Worm (Caenorhabditis elegans): Measurements from ENCODE around the gene inx-2.

The inx-2 gene

ce11 chrX:11290528-11290927 is 6.0 kb downstream of the inx-2 start:
- no peak for TF ChIP-seq med-1 (GFP tag; optimal IDR thresholded peaks at IDR 0.05; ENCODE audit: insufficient read depth)
- TF ChIP-seq klf-2 (GFP tag; conservative IDR thresholded peaks at IDR 0.05), result no peak
- no peak for TF ChIP-seq ztf-29 (GFP tag; IDR thresholded peaks at IDR 0.05)
- no peak for TF ChIP-seq cog-1 (tag; optimal IDR thresholded peaks at IDR 0.05)
- TF ChIP-seq ztf-23 (GFP tag; IDR thresholded peaks at IDR 0.05), result no peak
- TF ChIP-seq flt-1 (GFP tag; IDR thresholded peaks at IDR 0.05), result 0 out of 2 replicates have a peak, but pooled peaks have one; percentile 28
- no peak for TF ChIP-seq ref-1 (GFP tag; conservative IDR thresholded peaks at IDR 0.05)
- TF ChIP-seq T22C8.4 (GFP tag; IDR thresholded peaks at IDR 0.05), result peak; percentile 64

- no peak for TF ChIP-seq ztf-29 (GFP tag; IDR thresholded peaks at IDR 0.05)
- no peak for TF ChIP-seq klf-2 (GFP tag; conservative IDR thresholded peaks at IDR 0.05)
- no peak for TF ChIP-seq med-1 (GFP tag; optimal IDR thresholded peaks at IDR 0.05; ENCODE audit: insufficient read depth)
- no peak for TF ChIP-seq cog-1 (tag; optimal IDR thresholded peaks at IDR 0.05)
- TF ChIP-seq flt-1 (GFP tag; IDR thresholded peaks at IDR 0.05), result no peak
- no peak for TF ChIP-seq ref-1 (GFP tag; conservative IDR thresholded peaks at IDR 0.05)
- no peak for TF ChIP-seq tab-1 (GFP tag; IDR thresholded peaks at IDR 0.05)
- no peak for TF ChIP-seq T22C8.4 (GFP tag; IDR thresholded peaks at IDR 0.05)
- no peak for TF ChIP-seq ztf-23 (GFP tag; IDR thresholded peaks at IDR 0.05)
Measured at ce11 chrX:11289925-11290324, 6.6 kb downstream of the inx-2 start.

DNA sequence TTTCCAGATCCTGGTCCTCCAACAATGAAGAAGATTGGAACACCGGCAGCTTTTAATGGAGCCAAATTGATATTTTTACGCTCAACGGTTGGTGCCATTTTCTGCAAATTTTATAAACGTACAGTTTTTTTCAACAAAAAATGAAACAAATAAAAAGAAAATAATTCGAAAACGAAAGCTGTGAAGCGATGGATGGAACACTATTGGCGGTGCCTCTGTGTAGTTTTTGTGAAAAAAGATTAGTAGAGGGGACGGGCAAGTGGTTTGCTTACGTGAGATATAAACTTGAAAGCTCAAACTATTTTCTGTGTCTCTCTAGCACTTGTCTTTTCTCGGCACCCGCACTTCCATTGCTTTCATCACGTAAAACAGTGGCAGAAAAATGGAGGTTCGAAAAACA is 8.9 kb downstream of the inx-2 start, which contains the start of gene F38B2.4:
Gene F38B2.4, minus strand, starts transcription at position 101 of the 400 bp plus-strand sequence.
- no peak for TF ChIP-seq ztf-29 (GFP tag; IDR thresholded peaks at IDR 0.05)
- no peak for TF ChIP-seq med-1 (GFP tag; optimal IDR thresholded peaks at IDR 0.05; ENCODE audit: insufficient read depth)
- TF ChIP-seq ref-1 (GFP tag; conservative IDR thresholded peaks at IDR 0.05), result no peak
- TF ChIP-seq cog-1 (tag; optimal IDR thresholded peaks at IDR 0.05), result no peak
- TF ChIP-seq flt-1 (GFP tag; IDR thresholded peaks at IDR 0.05), result no peak
- no peak for TF ChIP-seq ztf-23 (GFP tag; IDR thresholded peaks at IDR 0.05)
- TF ChIP-seq T22C8.4 (GFP tag; IDR thresholded peaks at IDR 0.05), result no peak
- no peak for TF ChIP-seq tab-1 (GFP tag; IDR thresholded peaks at IDR 0.05)
- no peak for TF ChIP-seq klf-2 (GFP tag; conservative IDR thresholded peaks at IDR 0.05)

DNA sequence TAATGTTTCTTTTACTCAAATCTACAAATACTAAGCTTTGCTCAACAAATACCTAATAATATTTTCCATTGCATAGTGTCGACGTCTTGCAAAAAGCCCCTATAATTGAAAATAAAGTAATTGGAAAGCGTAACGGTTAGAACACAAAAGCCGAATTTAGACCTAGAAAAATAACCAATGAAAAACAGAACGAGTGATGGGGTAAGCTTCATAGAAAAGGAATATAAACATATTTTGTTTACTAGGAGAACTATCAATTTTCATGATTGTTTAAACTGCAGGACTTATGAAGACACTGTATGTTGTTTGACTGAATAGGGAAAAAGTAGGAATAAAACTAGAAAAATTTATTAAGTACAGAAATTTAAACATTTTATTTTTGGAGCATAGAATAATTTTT is 10.3 kb downstream of the inx-2 start, which contains the start of gene F38B2.3:
Gene F38B2.3, minus strand, starts transcription at position 101 of the 400 bp plus-strand sequence.
- TF ChIP-seq flt-1 (GFP tag; IDR thresholded peaks at IDR 0.05) (no peak), T22C8.4 (GFP tag; IDR thresholded peaks at IDR 0.05) (no peak), ztf-23 (GFP tag; IDR thresholded peaks at IDR 0.05) (no peak), klf-2 (GFP tag; conservative IDR thresholded peaks at IDR 0.05) (no peak)

ce11 chrX:11281148-11281547 is 15.4 kb downstream of the inx-2 start, which contains the start of gene F38B2.6:
Gene F38B2.6, minus strand, starts transcription at chrX:11281248.
- no peak for TF ChIP-seq ztf-23 (GFP tag; IDR thresholded peaks at IDR 0.05)

ce11 chrX:11279276-11279675 is 17.3 kb downstream of the inx-2 start, which contains the start of gene F38B2.2:
Gene F38B2.2, minus strand, starts transcription at chrX:11279376.
- TF ChIP-seq cog-1 (tag; optimal IDR thresholded peaks at IDR 0.05) (no peak), flt-1 (GFP tag; IDR thresholded peaks at IDR 0.05) (no peak), ztf-23 (GFP tag; IDR thresholded peaks at IDR 0.05) (no peak), med-1 (GFP tag; optimal IDR thresholded peaks at IDR 0.05; ENCODE audit: insufficient read depth) (no peak), klf-2 (GFP tag; conservative IDR thresholded peaks at IDR 0.05) (no peak), ref-1 (GFP tag; conservative IDR thresholded peaks at IDR 0.05) (no peak), tab-1 (GFP tag; IDR thresholded peaks at IDR 0.05) (no peak), ztf-29 (GFP tag; IDR thresholded peaks at IDR 0.05) (no peak)

ce11 chrX:11270882-11271281 is 25.7 kb downstream of the inx-2 start, which contains the start of gene ifa-1:
Gene ifa-1, plus strand, starts transcription at chrX:11271182.
- TF ChIP-seq ztf-29 (GFP tag; IDR thresholded peaks at IDR 0.05) (no peak), med-1 (GFP tag; optimal IDR thresholded peaks at IDR 0.05; ENCODE audit: insufficient read depth) (no peak), ref-1 (GFP tag; conservative IDR thresholded peaks at IDR 0.05) (no peak), ztf-23 (GFP tag; IDR thresholded peaks at IDR 0.05) (no peak), cog-1 (tag; optimal IDR thresholded peaks at IDR 0.05) (no peak), klf-2 (GFP tag; conservative IDR thresholded peaks at IDR 0.05) (no peak), tab-1 (GFP tag; IDR thresholded peaks at IDR 0.05) (no peak), T22C8.4 (GFP tag; IDR thresholded peaks at IDR 0.05) (no peak), flt-1 (GFP tag; IDR thresholded peaks at IDR 0.05) (no peak)

DNA sequence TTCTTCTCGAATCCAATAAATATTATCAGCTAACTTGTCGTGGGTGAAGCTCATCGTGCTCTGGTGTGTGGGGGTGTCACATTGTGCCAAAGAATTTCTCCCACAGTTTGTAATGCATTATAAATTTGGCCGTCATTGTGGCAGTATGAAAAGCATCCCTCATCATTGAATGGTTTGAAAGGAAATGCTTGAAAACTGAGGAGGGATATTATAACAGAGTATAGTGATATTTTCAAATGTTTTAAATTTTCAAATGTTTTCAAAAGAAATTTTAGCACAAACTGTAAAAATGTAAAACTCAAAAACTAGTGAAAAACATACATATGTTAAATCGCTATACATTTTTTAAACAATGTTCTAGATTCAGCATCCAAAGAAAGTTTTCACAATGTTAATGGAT is 27.6 kb downstream of the inx-2 start, which contains the start of gene C03A3.3:
Gene C03A3.3, minus strand, starts transcription at position 101 of the 400 bp plus-strand sequence.
- TF ChIP-seq klf-2 (GFP tag; conservative IDR thresholded peaks at IDR 0.05) (no peak), ztf-23 (GFP tag; IDR thresholded peaks at IDR 0.05) (no peak), med-1 (GFP tag; optimal IDR thresholded peaks at IDR 0.05; ENCODE audit: insufficient read depth) (no peak), ztf-29 (GFP tag; IDR thresholded peaks at IDR 0.05) (no peak), T22C8.4 (GFP tag; IDR thresholded peaks at IDR 0.05) (no peak), flt-1 (GFP tag; IDR thresholded peaks at IDR 0.05) (no peak)

- TF ChIP-seq T22C8.4 (GFP tag; IDR thresholded peaks at IDR 0.05), result no peak
- no peak for TF ChIP-seq cog-1 (tag; optimal IDR thresholded peaks at IDR 0.05)
Measured at ce11 chrX:11266711-11267110, 29.8 kb downstream of the inx-2 start, which contains the start of gene C03A3.9. Gene C03A3.9, plus strand, starts transcription at chrX:11267011.

DNA sequence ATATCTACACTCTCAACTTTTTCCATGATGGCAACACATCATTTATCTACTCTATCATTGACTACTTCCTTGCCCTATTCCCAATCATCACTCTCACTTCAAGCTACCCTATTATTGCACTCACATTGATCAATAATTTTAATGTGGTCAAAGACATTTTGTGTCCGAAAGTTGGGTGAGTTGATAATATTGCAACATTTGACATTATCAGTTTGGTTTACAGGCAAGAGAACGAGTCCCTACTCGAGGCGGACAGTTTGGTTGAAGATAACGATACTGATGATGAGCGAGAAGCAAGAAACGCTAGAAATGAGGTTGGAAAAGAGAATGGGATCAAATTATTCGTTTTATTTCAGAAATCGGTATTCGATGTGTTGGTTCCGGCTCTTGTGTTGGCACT is 31.8 kb downstream of the inx-2 start:
- TF ChIP-seq med-1 (GFP tag; optimal IDR thresholded peaks at IDR 0.05; ENCODE audit: insufficient read depth) (no peak), T22C8.4 (GFP tag; IDR thresholded peaks at IDR 0.05) (no peak), cog-1 (tag; optimal IDR thresholded peaks at IDR 0.05) (no peak), ztf-29 (GFP tag; IDR thresholded peaks at IDR 0.05) (no peak), flt-1 (GFP tag; IDR thresholded peaks at IDR 0.05) (no peak), tab-1 (GFP tag; IDR thresholded peaks at IDR 0.05) (no peak), ref-1 (GFP tag; conservative IDR thresholded peaks at IDR 0.05) (no peak), klf-2 (GFP tag; conservative IDR thresholded peaks at IDR 0.05) (no peak), ztf-23 (GFP tag; IDR thresholded peaks at IDR 0.05) (no peak)

All from whole organism, midembryonic.